Fruit fly (Drosophila melanogaster): ENCODE data around the gene CG32212.
A peak's percentile ranks its signal among the peaks of the same experiment; 100 is the strongest.

CG32212 gene

dm6 chr3L:19446394-19447349, 40.7 kb upstream of the CG32212 start, which contains the start of the genes CG33062 and Chd3 (continued):
- TF ChIP-seq CG1024 (GFP tag; IDR thresholded peaks at IDR 0.05) (peak; percentile 80), croc (GFP tag; conservative IDR thresholded peaks at IDR 0.05) (peak; percentile 22; the same call in 1 of the 3 replicates), CG3065 (GFP tag; optimal IDR thresholded peaks at IDR 0.05) (no peak), CG16815 (GFP tag; optimal IDR thresholded peaks at IDR 0.05) (peak; percentile 10), row (GFP tag; IDR thresholded peaks at IDR 0.05) (peak; percentile 79), MBD-R2 (GFP tag; IDR thresholded peaks at IDR 0.05) (peak; percentile 32; the same call in 1 of the 2 replicates), zf30C (GFP tag; optimal IDR thresholded peaks at IDR 0.05) (peak; percentile 2), sna (GFP tag; IDR thresholded peaks at IDR 0.05; ENCODE audit: partially characterized antibody) (no peak), Camta (GFP tag; optimal IDR thresholded peaks at IDR 0.05) (no peak), Fer1 (GFP tag; optimal IDR thresholded peaks at IDR 0.05) (no peak), CG11247 (GFP tag; IDR thresholded peaks at IDR 0.05) (no peak), Lim3 (GFP tag; IDR thresholded peaks at IDR 0.05) (no peak), CG13894 (tag; optimal IDR thresholded peaks at IDR 0.05) (no peak), wek (GFP tag; optimal IDR thresholded peaks at IDR 0.05) (no peak), CkIIα-i1 (GFP tag; IDR thresholded peaks at IDR 0.05) (no peak), dmrt99B (tag; optimal IDR thresholded peaks at IDR 0.05) (no peak), sima (GFP tag; optimal IDR thresholded peaks at IDR 0.05) (no peak), z (GFP tag; IDR thresholded peaks at IDR 0.05) (no peak), BtbVII (GFP tag; optimal IDR thresholded peaks at IDR 0.05) (no peak), lola (GFP tag; optimal IDR thresholded peaks at IDR 0.05) (no peak), CG4854 (GFP tag; optimal IDR thresholded peaks at IDR 0.05) (no peak), CG3838 (GFP tag; optimal IDR thresholded peaks at IDR 0.05) (no peak), Bdp1 (GFP tag; optimal IDR thresholded peaks at IDR 0.05) (no peak), PHDP (tag; optimal IDR thresholded peaks at IDR 0.05) (no peak), Sox100B (GFP tag; optimal IDR thresholded peaks at IDR 0.05) (no peak), CG14014 (GFP tag; IDR thresholded peaks at IDR 0.05) (no peak), CG30020 (tag; optimal IDR thresholded peaks at IDR 0.05) (peak; percentile 95), Aef1 (GFP tag; IDR thresholded peaks at IDR 0.05) (peak; percentile 17; the same call in 1 of the 3 replicates), CHES-1-like (GFP tag; optimal IDR thresholded peaks at IDR 0.05) (no peak), BEAF-32 (GFP tag; optimal IDR thresholded peaks at IDR 0.05) (peak; percentile 70), pros (GFP tag; optimal IDR thresholded peaks at IDR 0.05) (no peak), Fer2 (tag; optimal IDR thresholded peaks at IDR 0.05) (no peak), amos (GFP tag; IDR thresholded peaks at IDR 0.05; ENCODE audit: partially characterized antibody) (peak; percentile 39; the same call in 1 of the 2 replicates), crp (GFP tag; optimal IDR thresholded peaks at IDR 0.05) (no peak), onecut (GFP tag; IDR thresholded peaks at IDR 0.05) (no peak), jigr1 (GFP tag; IDR thresholded peaks at IDR 0.05) (no peak), CG5245 (GFP tag; optimal IDR thresholded peaks at IDR 0.05) (no peak), Chrac-16 (GFP tag; optimal IDR thresholded peaks at IDR 0.05) (no peak), CG17361 (GFP tag; IDR thresholded peaks at IDR 0.05) (peak; percentile 75; the same call in 2 of the 3 replicates), CG11456 (GFP tag; IDR thresholded peaks at IDR 0.05) (no peak; the same call in 2 of the 3 replicates), esg (GFP tag; conservative IDR thresholded peaks at IDR 0.05) (0 out of 2 replicates have a peak, but pooled peaks have one; percentile 25), corto (GFP tag; optimal IDR thresholded peaks at IDR 0.05) (no peak), Jarid2 (GFP tag; optimal IDR thresholded peaks at IDR 0.05) (no peak), CG10979 (tag; optimal IDR thresholded peaks at IDR 0.05) (no peak), CG7372 (GFP tag; IDR thresholded peaks at IDR 0.05) (no peak), CG6791 (GFP tag; IDR thresholded peaks at IDR 0.05; ENCODE audit: partially characterized antibody) (peak; percentile 56; the same call in 1 of the 3 replicates), nau (GFP tag; optimal IDR thresholded peaks at IDR 0.05) (no peak), Dp (GFP tag; optimal IDR thresholded peaks at IDR 0.05) (peak; percentile 22)
